Worm (Caenorhabditis elegans) whole organism, young adult: ENCODE results near the gene usip-1.
A peak's percentile ranks its signal among the peaks of the same experiment; 100 is the strongest.

ENCODE experiments used
- B0336.3 ChIP-seq: fragments of 200-800 bp; sonication (Bioruptor generic); IDR thresholded peaks from 2 replicates; pipeline ENCODE4 v1.3.6; 2022; ENCODE audit warnings: missing genetic modification characterization, missing compliant biosample characterization
- F55B11.4 ChIP-seq: sonication (generic microtip); optimal IDR thresholded peaks from 2 replicates; lab custom pipeline; 2016; ENCODE audit warnings: missing compliant biosample characterization, missing genetic modification characterization, borderline replicate concordance; ENCODE audit not compliant: insufficient read depth
- F57C9.4 ChIP-seq: sonication (generic microtip); optimal IDR thresholded peaks from 2 replicates; lab custom pipeline; 2017; ENCODE audit warnings: mild to moderate bottlenecking, missing genetic modification characterization, missing compliant biosample characterization
- T26A5.8 ChIP-seq: sonication (generic microtip); optimal IDR thresholded peaks from 2 replicates; lab custom pipeline; 2016; ENCODE audit warnings: missing genetic modification characterization, missing compliant biosample characterization
- ZK185.1 ChIP-seq: sonication (generic microtip); optimal IDR thresholded peaks from 2 replicates; lab custom pipeline; 2016; ENCODE audit warnings: mild to moderate bottlenecking, missing genetic modification characterization, missing compliant biosample characterization; ENCODE audit not compliant: poor library complexity, severe bottlenecking
- akir-1 ChIP-seq: fragments of 200-800 bp; sonication (Bioruptor generic); optimal IDR thresholded peaks from 2 replicates; lab custom pipeline; 2018; ENCODE audit warnings: mild to moderate bottlenecking, missing genetic modification characterization, moderate library complexity, missing compliant biosample characterization
- aptf-3 ChIP-seq: fragments of 200-800 bp; sonication (Bioruptor generic); IDR thresholded peaks from 2 replicates; pipeline ENCODE4 v1.3.6; 2022; ENCODE audit warnings: missing genetic modification characterization, missing compliant biosample characterization
- attf-3 ChIP-seq: fragments of 200-800 bp; sonication (Bioruptor generic); conservative IDR thresholded peaks from 2 replicates; pipeline ENCODE4 v1.3.6; 2022; ENCODE audit warnings: missing genetic modification reagents, missing genetic modification characterization, missing compliant biosample characterization
- bed-1 ChIP-seq: fragments of 200-800 bp; sonication (Bioruptor generic); IDR thresholded peaks from 2 replicates; pipeline ENCODE4 v1.3.6; 2022; ENCODE audit warnings: missing genetic modification reagents, missing genetic modification characterization, missing compliant biosample characterization
- bed-2 ChIP-seq: fragments of 200-800 bp; sonication (Bioruptor generic); IDR thresholded peaks from 2 replicates; pipeline ENCODE4 v1.3.6; 2022; ENCODE audit warnings: missing genetic modification reagents, missing genetic modification characterization, missing compliant biosample characterization
- ccch-3 ChIP-seq: fragments of 200-800 bp; sonication (Bioruptor generic); optimal IDR thresholded peaks from 2 replicates; lab custom pipeline; 2018; ENCODE audit warnings: mild to moderate bottlenecking, missing genetic modification characterization, missing compliant biosample characterization
- cebp-1 ChIP-seq, 2 experiments: fragments of 200-800 bp in 1 of 2; sonication (Bioruptor generic) in 1 of 2; sonication (generic microtip) in 1 of 2; IDR thresholded peaks in 1 of 2; optimal IDR thresholded peaks in 1 of 2; 2 replicates each; pipeline versions ENCODE4 v1.3.6 to Lab custom; 2017 to 2022; ENCODE audit warnings: missing compliant biosample characterization in 2 of 2, missing genetic modification characterization in 2 of 2, mild to moderate bottlenecking in 1 of 2, missing genetic modification reagents in 1 of 2, moderate library complexity in 1 of 2
- ceh-91 ChIP-seq: fragments of 200-800 bp; sonication (Bioruptor generic); IDR thresholded peaks from 2 replicates; pipeline ENCODE4 v1.3.6; 2022; ENCODE audit warnings: missing genetic modification reagents, missing genetic modification characterization, missing compliant biosample characterization
- chd-7 ChIP-seq: sonication (generic microtip); optimal IDR thresholded peaks from 2 replicates; lab custom pipeline; 2016; ENCODE audit warnings: mild to moderate bottlenecking, missing genetic modification characterization, moderate library complexity, missing compliant biosample characterization
- dox-1 ChIP-seq: fragments of 200-800 bp; sonication (Bioruptor generic); IDR thresholded peaks from 2 replicates; pipeline ENCODE4 v1.3.6; 2022; ENCODE audit warnings: missing genetic modification reagents, missing genetic modification characterization, missing compliant biosample characterization
- egl-44 ChIP-seq: fragments of 200-800 bp; sonication (Bioruptor generic); IDR thresholded peaks from 2 replicates; pipeline ENCODE4 v1.3.6; 2022; ENCODE audit warnings: missing genetic modification reagents, missing genetic modification characterization, missing compliant biosample characterization
- egrh-3 ChIP-seq: fragments of 200-800 bp; sonication (Bioruptor generic); IDR thresholded peaks from 2 replicates; pipeline ENCODE4 v1.3.6; 2022; ENCODE audit warnings: missing genetic modification reagents, missing genetic modification characterization, missing compliant biosample characterization
- ekl-4 ChIP-seq: fragments of 200-800 bp; sonication (Bioruptor generic); IDR thresholded peaks from 2 replicates; pipeline ENCODE4 v1.3.6; 2022; ENCODE audit warnings: missing genetic modification reagents, missing genetic modification characterization, missing compliant biosample characterization
- lin-40 ChIP-seq: sonication (generic microtip); optimal IDR thresholded peaks from 2 replicates; lab custom pipeline; 2016; ENCODE audit warnings: missing genetic modification characterization, mild to moderate bottlenecking, missing compliant biosample characterization, missing genotype, missing genetic modification reagents
- lsy-27 ChIP-seq: sonication (generic microtip); optimal IDR thresholded peaks from 2 replicates; lab custom pipeline; 2017; ENCODE audit warnings: missing genetic modification characterization, mild to moderate bottlenecking, missing compliant biosample characterization, antibody characterized with exemption, missing genotype, borderline replicate concordance; ENCODE audit not compliant: insufficient read depth
- madf-3 ChIP-seq: fragments of 200-800 bp; sonication (Bioruptor generic); IDR thresholded peaks from 2 replicates; pipeline ENCODE4 v1.3.6; 2022; ENCODE audit warnings: missing genetic modification reagents, missing genetic modification characterization, missing compliant biosample characterization
- mel-28 ChIP-seq: sonication (generic microtip); optimal IDR thresholded peaks from 2 replicates; lab custom pipeline; 2016; ENCODE audit warnings: borderline replicate concordance, mild to moderate bottlenecking, missing genetic modification characterization, missing compliant biosample characterization
- nfyb-1 ChIP-seq: fragments of 200-800 bp; sonication (Bioruptor generic); IDR thresholded peaks from 2 replicates; pipeline ENCODE4 v1.3.6; 2022; ENCODE audit warnings: missing genetic modification reagents, missing genetic modification characterization, missing compliant biosample characterization
- nhr-80 ChIP-seq: sonication (generic microtip); optimal IDR thresholded peaks from 2 replicates; lab custom pipeline; 2016; ENCODE audit warnings: missing genetic modification characterization, missing compliant biosample characterization
- rec-8 ChIP-seq, 2 experiments: sonication (generic microtip); optimal IDR thresholded peaks; 2 replicates each; lab custom pipeline; 2016; ENCODE audit warnings: mild to moderate bottlenecking in 2 of 2, missing genetic modification characterization in 2 of 2, missing genetic modification reagents in 2 of 2, missing genotype in 2 of 2, missing biosample characterization in 1 of 2, missing compliant biosample characterization in 1 of 2, moderate library complexity in 1 of 2
- repo-1 ChIP-seq: sonication (generic microtip); optimal IDR thresholded peaks from 2 replicates; lab custom pipeline; 2017; ENCODE audit warnings: mild to moderate bottlenecking, missing genetic modification characterization, missing compliant biosample characterization
- unc-130 ChIP-seq: sonication (generic microtip); optimal IDR thresholded peaks from 2 replicates; lab custom pipeline; 2016; ENCODE audit warnings: missing genetic modification reagents, missing genetic modification characterization, missing compliant biosample characterization
- unc-62 ChIP-seq: fragments of 150-350 bp; optimal IDR thresholded peaks from 2 replicates; lab custom pipeline; 2014; ENCODE audit warnings: missing biosample characterization, missing genetic modification reagents, missing genetic modification characterization
- ztf-28 ChIP-seq: fragments of 200-800 bp; sonication (Bioruptor generic); IDR thresholded peaks from 2 replicates; pipeline ENCODE4 v1.3.6; 2022; ENCODE audit warnings: missing genetic modification reagents, missing genetic modification characterization, missing compliant biosample characterization

The usip-1 gene

DNA sequence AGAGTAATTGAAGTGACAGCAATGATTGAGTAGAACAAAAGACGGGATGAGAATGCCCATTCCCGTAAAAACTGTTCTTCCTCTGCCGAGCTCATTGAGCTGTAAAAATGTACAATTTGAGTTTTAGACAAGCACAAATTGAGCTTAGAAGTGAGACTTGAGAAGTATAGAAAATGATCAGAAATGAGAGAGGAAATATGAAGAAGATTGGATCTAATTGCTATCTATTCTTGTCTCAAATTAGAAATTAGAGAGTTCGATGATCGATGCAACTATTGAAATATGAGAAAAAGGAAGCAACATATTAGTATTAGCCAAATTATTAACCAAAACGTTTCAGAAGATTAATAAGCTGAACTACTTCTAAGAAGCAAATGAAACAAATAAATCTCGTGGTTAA is 13.9 kb downstream of the usip-1 start, which contains the start of gene ZK863.1:
Gene ZK863.1 (minus strand): TSS at position 101 of the 400 bp plus-strand sequence.
- TF ChIP-seq ekl-4 (no peak), lin-40 (tag; lab: Kevin White, UChicago) (no peak), T26A5.8 (tag; lab: Kevin White, UChicago) (no peak), bed-2 (GFP tag; lab: Robert Waterston, UW) (no peak), bed-1 (GFP tag; lab: Robert Waterston, UW) (no peak), unc-62 (GFP tag; lab: Kevin White, UChicago) (no peak), F55B11.4 (tag; lab: Kevin White, UChicago) (no peak), dox-1 (GFP tag; lab: Robert Waterston, UW) (no peak), chd-7 (tag; lab: Kevin White, UChicago) (no peak), attf-3 (GFP tag; lab: Robert Waterston, UW) (no peak), ZK185.1 (tag; lab: Kevin White, UChicago) (no peak), cebp-1 (GFP tag; IDR thresholded peaks at IDR 0.05; lab: Robert Waterston, UW) (no peak), cebp-1 (tag; optimal IDR thresholded peaks at IDR 0.05; lab: Kevin White, UChicago) (no peak), B0336.3 (GFP tag; lab: Robert Waterston, UW) (no peak), repo-1 (tag; lab: Kevin White, UChicago) (no peak)

DNA sequence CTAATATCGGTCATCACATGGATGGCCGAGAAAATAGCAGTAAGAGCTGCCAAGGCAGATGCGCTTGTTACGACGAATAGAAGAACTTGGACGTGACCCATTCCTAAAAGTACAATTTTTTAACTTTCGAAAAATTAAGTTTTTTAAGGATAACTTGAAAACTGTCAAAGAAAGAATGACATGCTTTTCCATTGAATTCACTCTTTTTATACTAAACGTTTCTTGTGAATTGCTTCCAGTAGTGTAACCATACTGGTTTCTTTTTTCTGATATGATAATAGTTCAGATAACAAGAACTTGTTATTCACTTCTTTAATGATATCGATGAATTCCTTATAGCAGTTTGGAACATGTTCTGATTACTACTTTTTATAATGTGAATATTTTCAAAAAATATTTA is 16.3 kb downstream of the usip-1 start, which contains the start of gene col-37:
Gene col-37 (minus strand): TSS at position 101 of the 400 bp plus-strand sequence.
- TF ChIP-seq ztf-28 (GFP tag; lab: Robert Waterston, UW) (no peak), madf-3 (GFP tag; lab: Robert Waterston, UW) (no peak), ceh-91 (GFP tag; lab: Robert Waterston, UW) (no peak), akir-1 (GFP tag; lab: Kevin White, UChicago) (no peak), rec-8 (tag; optimal IDR thresholded peaks at IDR 0.05; lab: Kevin White, UChicago) (no peak), unc-130 (GFP tag; lab: Kevin White, UChicago) (no peak)

ce11 chrV:12167031-12167430 is 17.0 kb downstream of the usip-1 start:
- 0 out of 2 replicates have a peak, but pooled peaks have one; percentile 66 for TF ChIP-seq aptf-3 (GFP tag; lab: Robert Waterston, UW)
- no peak for TF ChIP-seq F57C9.4 (tag; lab: Kevin White, UChicago)
- peak; percentile 96 for TF ChIP-seq egrh-3

- TF ChIP-seq egl-44 (GFP tag; lab: Robert Waterston, UW) (no peak), nhr-80 (tag; lab: Kevin White, UChicago) (no peak)
Observed at ce11 chrV:12162906-12163305, 21.1 kb downstream of the usip-1 start, which contains the start of gene srj-4. TSS of gene srj-4 (plus strand) at chrV:12163206.

ce11 chrV:12162220-12162619 is 21.8 kb downstream of the usip-1 start, which contains the start of gene C27A7.5:
TSS of gene C27A7.5 (minus strand) at chrV:12162320.
- no peak for TF ChIP-seq rec-8 (tag; optimal IDR thresholded peaks at IDR 0.05; lab: Kevin White, UChicago)
- TF ChIP-seq ztf-28 (GFP tag; lab: Robert Waterston, UW) = no peak
- TF ChIP-seq mel-28 (tag; lab: Kevin White, UChicago) = no peak
- TF ChIP-seq nfyb-1 = no peak
- no peak for TF ChIP-seq repo-1 (tag; lab: Kevin White, UChicago)
- TF ChIP-seq ccch-3 = no peak
- TF ChIP-seq lsy-27 = no peak
- TF ChIP-seq dox-1 (GFP tag; lab: Robert Waterston, UW) = no peak
